Fruit fly (Drosophila melanogaster): ENCODE measurements around the gene CG9372.

Gene CG9372

DNA sequence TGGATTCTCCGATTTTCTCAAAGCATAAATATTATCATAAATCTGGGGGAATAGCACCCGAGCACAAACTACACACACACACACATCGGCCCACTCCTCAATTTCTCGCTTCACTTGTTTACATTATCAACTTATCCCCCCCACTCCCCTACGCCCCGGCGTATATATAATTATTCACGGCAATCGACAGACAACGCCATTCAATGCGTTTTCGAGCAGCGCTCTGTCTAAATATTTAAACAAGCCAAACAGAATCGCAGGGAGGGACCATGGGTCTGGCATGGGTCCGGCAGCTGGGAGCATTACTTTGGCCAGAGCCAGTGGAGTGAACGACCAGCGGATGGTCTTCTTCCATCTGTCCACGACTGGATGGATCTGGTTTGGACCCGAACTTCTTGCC is 30.4 kb upstream of the CG9372 start:
- no peak for TF ChIP-seq CG1621 (tag; optimal IDR thresholded peaks at IDR 0.05)
- no peak for TF ChIP-seq CG10631 (GFP tag; optimal IDR thresholded peaks at IDR 0.05)
- TF ChIP-seq CG9139 (GFP tag; optimal IDR thresholded peaks at IDR 0.05), result no peak
- no peak for TF ChIP-seq CG6276 (GFP tag; optimal IDR thresholded peaks at IDR 0.05)
- peak; percentile 25 for TF ChIP-seq svp (GFP tag)
- peak; percentile 29 for TF ChIP-seq CG8632 (GFP tag; optimal IDR thresholded peaks at IDR 0.05)
- no peak for TF ChIP-seq net (GFP tag; optimal IDR thresholded peaks at IDR 0.05)
- TF ChIP-seq Hr38 (GFP tag; optimal IDR thresholded peaks at IDR 0.05), result no peak
- peak; percentile 3 for TF ChIP-seq CG31627 (GFP tag; optimal IDR thresholded peaks at IDR 0.05)
- TF ChIP-seq Sox102F (GFP tag; optimal IDR thresholded peaks at IDR 0.05), result peak; percentile 30
- peak; percentile 50 for TF ChIP-seq Met (GFP tag; optimal IDR thresholded peaks at IDR 0.05)
- peak; percentile 4 for TF ChIP-seq pdm3 (GFP tag; optimal IDR thresholded peaks at IDR 0.05)
- TF ChIP-seq fkh (GFP tag; optimal IDR thresholded peaks at IDR 0.05), result peak; percentile 94
- no peak for TF ChIP-seq acj6 (GFP tag; optimal IDR thresholded peaks at IDR 0.05)
- no peak for TF ChIP-seq CG3032 (tag; optimal IDR thresholded peaks at IDR 0.05)
- TF ChIP-seq Eip78C (GFP tag), result peak; percentile 20
- TF ChIP-seq CG7368 (GFP tag; optimal IDR thresholded peaks at IDR 0.05), result peak; percentile 7
- no peak for TF ChIP-seq CG11762 (GFP tag; optimal IDR thresholded peaks at IDR 0.05; ENCODE audit: insufficient read depth)
- TF ChIP-seq esn (GFP tag; optimal IDR thresholded peaks at IDR 0.05), result peak; percentile 44
- no peak for TF ChIP-seq Sox15 (GFP tag; optimal IDR thresholded peaks at IDR 0.05)
- TF ChIP-seq achi (GFP tag; optimal IDR thresholded peaks at IDR 0.05), result peak; percentile 17
- no peak for TF ChIP-seq CG8319 (GFP tag; optimal IDR thresholded peaks at IDR 0.05)
- TF ChIP-seq CG6808 (GFP tag; optimal IDR thresholded peaks at IDR 0.05), result no peak
- TF ChIP-seq Ets21C (GFP tag; optimal IDR thresholded peaks at IDR 0.05), result no peak
- TF ChIP-seq lz (GFP tag; optimal IDR thresholded peaks at IDR 0.05), result no peak
- no peak for TF ChIP-seq dsx (GFP tag; optimal IDR thresholded peaks at IDR 0.05; ENCODE audit: poor library complexity, severe bottlenecking)
- no peak for TF ChIP-seq CG11294 (GFP tag; IDR thresholded peaks at IDR 0.05)
- TF ChIP-seq salr (GFP tag; optimal IDR thresholded peaks at IDR 0.05), result no peak
- peak; percentile 14 for TF ChIP-seq CG6792 (GFP tag; optimal IDR thresholded peaks at IDR 0.05)
- no peak for TF ChIP-seq CG6854 (GFP tag; optimal IDR thresholded peaks at IDR 0.05)
- TF ChIP-seq Smox (GFP tag; optimal IDR thresholded peaks at IDR 0.05), result peak; percentile 14
- peak; percentile 64 for TF ChIP-seq vri (GFP tag; optimal IDR thresholded peaks at IDR 0.05)
- TF ChIP-seq CG15336 (GFP tag; IDR thresholded peaks at IDR 0.05), result no peak
- no peak for TF ChIP-seq CG11902 (GFP tag; optimal IDR thresholded peaks at IDR 0.05)

DNA sequence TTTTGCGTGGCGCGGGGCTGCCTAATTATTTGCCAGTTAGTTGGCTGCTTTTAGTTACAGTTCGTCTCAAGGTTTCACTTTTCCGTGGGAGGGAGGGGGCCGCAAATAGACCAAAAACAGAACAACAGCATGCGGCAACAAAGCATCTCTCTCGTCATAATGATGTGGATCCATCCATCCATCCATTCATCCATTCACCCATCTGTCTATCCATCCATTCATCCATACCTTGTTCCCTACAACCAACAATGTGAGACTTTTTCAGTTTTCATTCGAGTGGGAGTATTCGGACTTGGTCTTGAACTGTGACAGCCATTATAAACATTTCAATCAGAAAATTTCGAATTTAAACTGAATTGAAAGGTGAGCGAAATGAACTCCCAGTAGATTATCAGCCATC is 26.7 kb upstream of the CG9372 start:
- TF ChIP-seq pdm3 (GFP tag; optimal IDR thresholded peaks at IDR 0.05) (no peak), eg (GFP tag; IDR thresholded peaks at IDR 0.05) (no peak), Hr39 (GFP tag; optimal IDR thresholded peaks at IDR 0.05) (no peak), cyc (GFP tag; optimal IDR thresholded peaks at IDR 0.05) (no peak), CG8319 (GFP tag; optimal IDR thresholded peaks at IDR 0.05) (no peak), dac (GFP tag; optimal IDR thresholded peaks at IDR 0.05) (no peak), CG31627 (GFP tag; optimal IDR thresholded peaks at IDR 0.05) (no peak), CG32006 (GFP tag; optimal IDR thresholded peaks at IDR 0.05) (no peak), CG3919 (GFP tag; optimal IDR thresholded peaks at IDR 0.05) (no peak), CG6792 (GFP tag; optimal IDR thresholded peaks at IDR 0.05) (no peak)

DNA sequence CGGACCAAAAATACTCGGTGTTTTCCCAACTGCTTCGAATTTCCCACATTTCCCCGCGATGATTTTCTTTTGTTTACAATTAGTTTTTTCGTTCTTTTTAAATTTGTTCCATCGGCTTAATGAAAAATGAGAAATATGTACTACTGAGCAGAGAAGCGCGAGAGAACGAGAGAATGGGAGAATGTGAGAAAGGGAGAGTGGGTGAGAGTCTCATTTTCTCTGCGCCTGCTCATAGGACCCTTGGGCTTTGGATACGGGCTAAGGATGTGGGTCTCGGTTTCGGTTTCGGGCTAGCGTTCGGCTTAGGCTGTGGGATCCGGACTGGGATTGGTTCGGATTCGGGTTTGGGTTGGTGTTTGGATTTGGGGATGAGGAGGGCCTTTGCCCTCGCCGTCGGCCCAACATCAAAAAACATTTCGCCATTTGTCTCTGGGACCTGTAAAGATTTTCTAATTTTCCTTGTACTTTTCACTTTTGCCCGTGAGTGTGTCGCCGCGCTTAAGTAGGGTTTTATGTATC is 25.2 kb upstream of the CG9372 start:
- TF ChIP-seq net (GFP tag; optimal IDR thresholded peaks at IDR 0.05) (no peak), Eip78C (GFP tag) (peak; percentile 6)
